Fruit fly (Drosophila melanogaster) whole organism, adult: Measurements from ENCODE around the gene CG5418.

ENCODE experiments used
- CG11617 ChIP-seq: fragments of 200-800 bp; sonication (Bioruptor generic); optimal IDR thresholded peaks from 2 replicates; lab custom pipeline; 2017; ENCODE audit warnings: mild to moderate bottlenecking, missing biosample characterization, missing genetic modification reagents, missing genetic modification characterization
- CG33017 ChIP-seq: fragments of 200-800 bp; sonication (Bioruptor generic); optimal IDR thresholded peaks from 2 replicates; lab custom pipeline; 2018; ENCODE audit warnings: missing biosample characterization, mild to moderate bottlenecking, missing genetic modification characterization, moderate library complexity
- CG7045 ChIP-seq: fragments of 200-800 bp; sonication (Bioruptor generic); optimal IDR thresholded peaks from 2 replicates; lab custom pipeline; 2017; ENCODE audit warnings: missing biosample characterization, mild to moderate bottlenecking, missing genetic modification characterization
- Clk ChIP-seq: fragments of 200-800 bp; sonication (Bioruptor generic); optimal IDR thresholded peaks from 2 replicates; lab custom pipeline; 2017; ENCODE audit warnings: missing biosample characterization, missing genetic modification characterization
- Crg-1 ChIP-seq: fragments of 200-800 bp; sonication (Bioruptor generic); optimal IDR thresholded peaks from 2 replicates; lab custom pipeline; 2016; ENCODE audit warnings: missing biosample characterization, missing genetic modification characterization
- Hr96 ChIP-seq: fragments of 200-800 bp; sonication (Bioruptor generic); optimal IDR thresholded peaks from 2 replicates; lab custom pipeline; 2016; ENCODE audit warnings: missing biosample characterization, missing genetic modification characterization
- Mnt ChIP-seq: fragments of 200-800 bp; sonication (Bioruptor generic); optimal IDR thresholded peaks from 2 replicates; lab custom pipeline; 2016; ENCODE audit warnings: missing biosample characterization, mild to moderate bottlenecking, missing genetic modification characterization
- bab1 ChIP-seq: fragments of 200-800 bp; sonication (Bioruptor generic); optimal IDR thresholded peaks from 3 replicates; lab custom pipeline; 2019; ENCODE audit warnings: missing biosample characterization, mild to moderate bottlenecking, missing genetic modification characterization, moderate library complexity
- cnc ChIP-seq, 2 experiments: fragments of >200 bp; optimal IDR thresholded peaks; 2 replicates each; lab custom pipeline; 2017
- pad ChIP-seq: fragments of 200-800 bp; sonication (Bioruptor generic); optimal IDR thresholded peaks from 3 replicates; lab custom pipeline; 2017; ENCODE audit warnings: missing biosample characterization, missing genetic modification characterization, mild to moderate bottlenecking, moderate library complexity, missing genetic modification reagents

DNA sequence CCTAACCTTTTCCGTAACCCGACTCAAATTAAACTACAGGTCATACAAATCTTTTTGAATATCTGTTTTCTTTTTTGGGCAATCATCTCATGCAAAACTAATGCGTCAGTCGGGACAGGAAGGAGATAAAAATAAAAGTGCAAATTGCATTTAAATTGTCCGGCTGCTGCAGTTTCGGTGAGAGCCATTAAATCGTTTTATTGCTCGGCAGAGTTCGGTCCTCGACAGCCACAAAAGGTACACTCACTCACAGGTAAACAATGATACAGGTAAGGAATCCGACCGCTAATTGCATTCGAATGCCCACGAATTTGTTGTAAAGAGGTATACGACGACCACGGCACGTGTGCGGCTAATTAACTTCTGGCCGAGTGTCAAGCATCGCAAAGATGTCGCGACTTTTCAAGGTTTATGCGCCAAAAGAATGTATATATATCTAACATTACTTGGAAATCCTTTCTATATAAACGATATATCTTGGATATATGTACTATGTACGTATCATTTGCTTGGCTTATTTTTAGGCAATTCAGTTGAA is 13.5 kb upstream of the CG5418 start:
- TF ChIP-seq CG33017 (tag; lab: Kevin White, UChicago) (no peak), Hr96 (GFP tag; lab: Kevin White, UChicago) (no peak), Clk (GFP tag; lab: Kevin White, UChicago) (no peak), bab1 (GFP tag; lab: Kevin White, UChicago) (no peak), Crg-1 (GFP tag; lab: Kevin White, UChicago) (no peak), Mnt (GFP tag; lab: Kevin White, UChicago) (no peak), pad (GFP tag; lab: Kevin White, UChicago) (no peak), cnc (optimal IDR thresholded peaks at IDR 0.05; lab: Kevin White, UChicago) (no peak), CG7045 (no peak), CG11617 (GFP tag; lab: Kevin White, UChicago) (no peak)
